Worm (Caenorhabditis elegans): ENCODE results near the gene str-231.

DNA sequence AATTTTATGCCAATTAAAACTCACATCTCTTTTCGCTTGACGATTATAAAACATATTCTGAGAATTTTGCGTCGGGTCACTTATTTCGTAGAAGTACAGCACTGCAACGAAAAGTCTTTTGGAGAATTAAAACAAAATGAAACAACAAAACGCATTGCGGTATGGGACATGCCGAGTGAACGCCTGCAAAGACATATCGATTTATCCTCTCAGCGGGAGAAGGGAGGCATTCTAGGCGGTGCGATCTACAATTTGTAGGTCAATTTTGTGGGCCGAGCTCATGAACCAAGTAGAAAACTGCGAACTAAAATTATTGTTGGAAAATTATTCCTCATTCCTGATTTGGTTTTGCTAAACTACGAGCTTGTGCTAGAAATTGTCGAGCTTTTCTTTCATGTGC lies 46.0 kb upstream of the str-231 start, which contains the start of gene F14H3.3:
- TF ChIP-seq him-1 (tag; optimal IDR thresholded peaks at IDR 0.05) = no peak
- TF ChIP-seq W03F9.2 (tag; optimal IDR thresholded peaks at IDR 0.05) = no peak
